Worm (Caenorhabditis elegans): ENCODE data around the gene C09E7.7.

Gene C09E7.7

ce11 chrIII:6531099-6531498, 19.9 kb downstream of the C09E7.7 start, which contains the start of gene C09E7.11:
TSS of gene C09E7.11 (plus strand) at chrIII:6531399.
- TF ChIP-seq arid-1 (GFP tag; conservative IDR thresholded peaks at IDR 0.05) (no peak), ceh-20 (GFP tag; IDR thresholded peaks at IDR 0.05) (no peak), unc-62 (GFP tag; optimal IDR thresholded peaks at IDR 0.05 in 1 of 2) (no peak), unc-62 (tag; optimal IDR thresholded peaks at IDR 0.05) (no peak), T26A8.4 (GFP tag; IDR thresholded peaks at IDR 0.05) (no peak), nhr-25 (tag; optimal IDR thresholded peaks at IDR 0.05; ENCODE audit: borderline replicate concordance, insufficient read depth) (no peak), duxl-1 (tag; optimal IDR thresholded peaks at IDR 0.05; ENCODE audit: poor library complexity) (no peak), dpl-1 (GFP tag; optimal IDR thresholded peaks at IDR 0.05) (no peak), daf-12 (tag; optimal IDR thresholded peaks at IDR 0.05) (no peak), D1046.2 (GFP tag; IDR thresholded peaks at IDR 0.05) (no peak), T20F7.1 (GFP tag; optimal IDR thresholded peaks at IDR 0.05) (no peak), lin-39 (tag; optimal IDR thresholded peaks at IDR 0.05) (no peak), lir-3 (tag; optimal IDR thresholded peaks at IDR 0.05) (no peak), nhr-10 (tag; optimal IDR thresholded peaks at IDR 0.05) (no peak), nhr-6 (tag; optimal IDR thresholded peaks at IDR 0.05) (no peak)

ce11 chrIII:6527902-6528301, 23.1 kb downstream of the C09E7.7 start, which contains the start of gene pqn-10:
TSS of gene pqn-10 (plus strand) at chrIII:6528202.
- TF ChIP-seq ceh-20 (GFP tag; IDR thresholded peaks at IDR 0.05), result no peak
- TF ChIP-seq pha-4 (GFP tag; IDR thresholded peaks at IDR 0.05), result no peak
- TF ChIP-seq pha-4 (tag; optimal IDR thresholded peaks at IDR 0.05), result no peak
- TF ChIP-seq dmd-9 (GFP tag; IDR thresholded peaks at IDR 0.05), result no peak
- no peak for TF ChIP-seq zip-11 (GFP tag; IDR thresholded peaks at IDR 0.05)
- no peak for TF ChIP-seq hif-1 (tag; optimal IDR thresholded peaks at IDR 0.05)
- TF ChIP-seq dmd-8 (GFP tag; IDR thresholded peaks at IDR 0.05), result no peak
- TF ChIP-seq madf-9 (GFP tag; conservative IDR thresholded peaks at IDR 0.05), result no peak
- no peak for TF ChIP-seq ztf-7 (tag; optimal IDR thresholded peaks at IDR 0.05)
- no peak for TF ChIP-seq ZK337.2 (GFP tag; IDR thresholded peaks at IDR 0.05)
- TF ChIP-seq sdz-12 (GFP tag; optimal IDR thresholded peaks at IDR 0.05), result no peak
- no peak for TF ChIP-seq Y48G9A.11 (GFP tag; IDR thresholded peaks at IDR 0.05)
- TF ChIP-seq daf-8 (GFP tag; IDR thresholded peaks at IDR 0.05), result no peak
- TF ChIP-seq F26F4.8 (GFP tag; conservative IDR thresholded peaks at IDR 0.05), result no peak

ce11 chrIII:6525557-6525956, 25.5 kb downstream of the C09E7.7 start, which contains the start of gene oig-1:
TSS of gene oig-1 (minus strand) at chrIII:6525657.
- no peak for TF ChIP-seq spr-1 (tag; optimal IDR thresholded peaks at IDR 0.05)
- TF ChIP-seq dpl-1 (GFP tag; optimal IDR thresholded peaks at IDR 0.05), result no peak
- no peak for TF ChIP-seq sdz-12 (GFP tag; optimal IDR thresholded peaks at IDR 0.05)
- no peak for TF ChIP-seq Y48G9A.11 (GFP tag; IDR thresholded peaks at IDR 0.05)
- TF ChIP-seq pqm-1 (tag; optimal IDR thresholded peaks at IDR 0.05), result no peak
- TF ChIP-seq unc-62 (GFP tag; optimal IDR thresholded peaks at IDR 0.05 in 1 of 2), result no peak
- TF ChIP-seq unc-62 (tag; optimal IDR thresholded peaks at IDR 0.05), result no peak
- TF ChIP-seq spr-3 (GFP tag; optimal IDR thresholded peaks at IDR 0.05), result no peak
- TF ChIP-seq ztf-7 (tag; optimal IDR thresholded peaks at IDR 0.05), result no peak
- no peak for TF ChIP-seq daf-19 (GFP tag; conservative IDR thresholded peaks at IDR 0.05)
- TF ChIP-seq unc-130 (GFP tag; optimal IDR thresholded peaks at IDR 0.05), result no peak
- TF ChIP-seq mxl-3 (GFP tag; optimal IDR thresholded peaks at IDR 0.05), result no peak
- TF ChIP-seq arid-1 (GFP tag; conservative IDR thresholded peaks at IDR 0.05), result no peak
- TF ChIP-seq ZK337.2 (GFP tag; IDR thresholded peaks at IDR 0.05), result no peak
- no peak for TF ChIP-seq daf-12 (tag; optimal IDR thresholded peaks at IDR 0.05)
- no peak for TF ChIP-seq saeg-2 (GFP tag; IDR thresholded peaks at IDR 0.05)
- no peak for TF ChIP-seq daf-16 (GFP tag; optimal IDR thresholded peaks at IDR 0.05)
- TF ChIP-seq daf-16 (tag; optimal IDR thresholded peaks at IDR 0.05), result no peak
- TF ChIP-seq Y5F2A.4 (GFP tag; optimal IDR thresholded peaks at IDR 0.05), result no peak
- TF ChIP-seq nhr-48 (tag; optimal IDR thresholded peaks at IDR 0.05), result no peak
- no peak for TF ChIP-seq nhr-10 (tag; optimal IDR thresholded peaks at IDR 0.05)

Measured in whole organism, L4 larva.